Worm (Caenorhabditis elegans) whole organism, L2 larva: Measurements from ENCODE around the gene C17G10.13.

Experiments used
- C34F6.9 ChIP-seq: fragments of 150-350 bp; optimal IDR thresholded peaks from 2 replicates; lab custom pipeline; 2014; ENCODE audit warnings: missing biosample characterization, missing genetic modification characterization
- F13H6.1 ChIP-seq: sonication (generic microtip); optimal IDR thresholded peaks from 2 replicates; lab custom pipeline; 2016; ENCODE audit warnings: missing genetic modification characterization, missing compliant biosample characterization
- R02D3.7 ChIP-seq: fragments of 150-350 bp; optimal IDR thresholded peaks from 2 replicates; lab custom pipeline; 2014; ENCODE audit warnings: missing biosample characterization, missing genetic modification characterization
- Y55F3AM.14 ChIP-seq: fragments of 200-800 bp; sonication (Bioruptor generic); optimal IDR thresholded peaks from 2 replicates; lab custom pipeline; 2018; ENCODE audit warnings: mild to moderate bottlenecking, missing genetic modification characterization, missing compliant biosample characterization
- ZK546.5 ChIP-seq: sonication (generic microtip); optimal IDR thresholded peaks from 2 replicates; lab custom pipeline; 2017; ENCODE audit warnings: missing biosample characterization, missing genetic modification characterization
- alr-1 ChIP-seq: fragments of 150-350 bp; optimal IDR thresholded peaks from 2 replicates; lab custom pipeline; 2014; ENCODE audit warnings: missing biosample characterization, missing genetic modification characterization
- aly-2 ChIP-seq: fragments of 150-350 bp; optimal IDR thresholded peaks from 2 replicates; lab custom pipeline; 2014; ENCODE audit warnings: missing biosample characterization, missing genetic modification characterization
- ama-1 ChIP-seq: fragments of 150-350 bp; optimal IDR thresholded peaks from 2 replicates; lab custom pipeline; 2018; ENCODE audit warnings: inconsistent platforms
- blmp-1 ChIP-seq: sonication (generic microtip); optimal IDR thresholded peaks from 2 replicates; lab custom pipeline; 2017; ENCODE audit warnings: missing genetic modification characterization, mild to moderate bottlenecking, missing compliant biosample characterization, antibody characterized with exemption, moderate library complexity; ENCODE audit not compliant: insufficient read depth
- ceh-16 ChIP-seq: fragments of 150-350 bp; optimal IDR thresholded peaks from 2 replicates; lab custom pipeline; 2014; ENCODE audit warnings: missing biosample characterization, missing genetic modification characterization
- ceh-82 ChIP-seq: fragments of 150-350 bp; optimal IDR thresholded peaks from 2 replicates; lab custom pipeline; 2014; ENCODE audit warnings: missing biosample characterization, missing genetic modification characterization
- crh-2 ChIP-seq: sonication (generic microtip); optimal IDR thresholded peaks from 2 replicates; lab custom pipeline; 2017; ENCODE audit warnings: missing biosample characterization, missing genetic modification characterization
- dmd-4 ChIP-seq: sonication (generic microtip); optimal IDR thresholded peaks from 2 replicates; lab custom pipeline; 2017; ENCODE audit warnings: missing biosample characterization, missing genetic modification characterization
- elt-1 ChIP-seq: fragments of 150-350 bp; optimal IDR thresholded peaks from 2 replicates; lab custom pipeline; 2014; ENCODE audit warnings: missing biosample characterization, missing genetic modification characterization
- elt-3 ChIP-seq: sonication (generic microtip); optimal IDR thresholded peaks from 2 replicates; lab custom pipeline; 2017; ENCODE audit warnings: missing biosample characterization, missing genetic modification characterization
- fos-1 ChIP-seq: fragments of 150-350 bp; optimal IDR thresholded peaks from 2 replicates; lab custom pipeline; 2014; ENCODE audit warnings: missing biosample characterization, missing genetic modification characterization
- gmeb-1 ChIP-seq: fragments of 150-350 bp; optimal IDR thresholded peaks from 2 replicates; lab custom pipeline; 2014; ENCODE audit warnings: missing biosample characterization, missing genetic modification characterization
- lin-11 ChIP-seq: fragments of 150-350 bp; sonication (generic microtip); optimal IDR thresholded peaks from 2 replicates; lab custom pipeline; 2014; ENCODE audit warnings: missing biosample characterization, missing genetic modification characterization, inconsistent platforms, mixed read lengths
- lin-13 ChIP-seq: fragments of 150-350 bp; optimal IDR thresholded peaks from 2 replicates; lab custom pipeline; 2014; ENCODE audit warnings: missing biosample characterization, missing genetic modification reagents, missing genetic modification characterization
- lin-39 ChIP-seq: fragments of 150-350 bp; optimal IDR thresholded peaks from 2 replicates; lab custom pipeline; 2014; ENCODE audit warnings: missing biosample characterization, missing genetic modification reagents, missing genetic modification characterization
- lsy-2 ChIP-seq, 2 experiments: fragments of 150-350 bp in 1 of 2; sonication (generic microtip) in 1 of 2; optimal IDR thresholded peaks; 2 replicates each; lab custom pipeline; 2014 to 2017; ENCODE audit warnings: missing biosample characterization in 2 of 2, missing genetic modification characterization in 2 of 2
- mab-5 ChIP-seq: fragments of 150-350 bp; optimal IDR thresholded peaks from 2 replicates; lab custom pipeline; 2014; ENCODE audit warnings: missing biosample characterization, missing genetic modification characterization
- mbf-1 ChIP-seq: sonication (generic microtip); optimal IDR thresholded peaks from 2 replicates; lab custom pipeline; 2017; ENCODE audit warnings: missing biosample characterization, missing genetic modification characterization
- mdl-1 ChIP-seq, 2 experiments: fragments of 150-350 bp in 1 of 2; sonication (generic microtip) in 1 of 2; optimal IDR thresholded peaks; 2 replicates each; lab custom pipeline; 2017; ENCODE audit warnings: missing biosample characterization in 2 of 2, missing genetic modification characterization in 2 of 2
- nhr-10 ChIP-seq: sonication (generic microtip); optimal IDR thresholded peaks from 2 replicates; lab custom pipeline; 2017; ENCODE audit warnings: missing biosample characterization, missing genetic modification characterization
- nhr-11 ChIP-seq: fragments of 150-350 bp; optimal IDR thresholded peaks from 2 replicates; lab custom pipeline; 2014; ENCODE audit warnings: missing biosample characterization, missing genetic modification characterization
- nhr-12 ChIP-seq: fragments of 150-350 bp; optimal IDR thresholded peaks from 2 replicates; lab custom pipeline; 2014; ENCODE audit warnings: missing biosample characterization, missing genetic modification characterization
- nhr-129 ChIP-seq: fragments of 150-350 bp; optimal IDR thresholded peaks from 2 replicates; lab custom pipeline; 2014; ENCODE audit warnings: missing biosample characterization, missing genetic modification characterization
- nhr-21 ChIP-seq: fragments of 150-350 bp; optimal IDR thresholded peaks from 2 replicates; lab custom pipeline; 2014; ENCODE audit warnings: missing biosample characterization, missing genetic modification characterization
- nhr-23 ChIP-seq: fragments of 150-350 bp; optimal IDR thresholded peaks from 2 replicates; lab custom pipeline; 2014; ENCODE audit warnings: missing biosample characterization, missing genetic modification reagents, missing genetic modification characterization
- nhr-237 ChIP-seq: fragments of 150-350 bp; optimal IDR thresholded peaks from 2 replicates; lab custom pipeline; 2014; ENCODE audit warnings: missing biosample characterization, missing genetic modification characterization
- nhr-25 ChIP-seq: fragments of 150-350 bp; sonication (generic microtip); optimal IDR thresholded peaks from 3 replicates; lab custom pipeline; 2014; ENCODE audit warnings: missing biosample characterization, missing genetic modification characterization
- nhr-6 ChIP-seq: fragments of 150-350 bp; optimal IDR thresholded peaks from 2 replicates; lab custom pipeline; 2014; ENCODE audit warnings: missing biosample characterization, missing genetic modification characterization
- nhr-77 ChIP-seq: fragments of 150-350 bp; optimal IDR thresholded peaks from 2 replicates; lab custom pipeline; 2014; ENCODE audit warnings: missing biosample characterization, missing genetic modification characterization
- sem-4 ChIP-seq: fragments of 150-350 bp; optimal IDR thresholded peaks from 2 replicates; lab custom pipeline; 2014; ENCODE audit warnings: missing biosample characterization, missing genetic modification reagents, missing genetic modification characterization
- skn-1 ChIP-seq: sonication (generic microtip); optimal IDR thresholded peaks from 2 replicates; lab custom pipeline; 2017; ENCODE audit warnings: missing biosample characterization, missing genetic modification characterization
- sma-3 ChIP-seq: sonication (generic microtip); optimal IDR thresholded peaks from 2 replicates; lab custom pipeline; 2016; ENCODE audit warnings: missing genetic modification reagents, missing genetic modification characterization, missing compliant biosample characterization
- sma-9 ChIP-seq, 2 experiments: fragments of 150-350 bp in 1 of 2; sonication (generic microtip) in 1 of 2; optimal IDR thresholded peaks; 2 replicates each; lab custom pipeline; 2014 to 2016; ENCODE audit warnings: missing genetic modification characterization in 2 of 2, mild to moderate bottlenecking in 1 of 2, missing biosample characterization in 1 of 2, missing compliant biosample characterization in 1 of 2, missing genetic modification reagents in 1 of 2, moderate library complexity in 1 of 2
- snpc-4 ChIP-seq: fragments of 150-350 bp; optimal IDR thresholded peaks from 2 replicates; lab custom pipeline; 2014; ENCODE audit warnings: missing biosample characterization, missing genetic modification characterization
- unc-39 ChIP-seq: fragments of 150-350 bp; optimal IDR thresholded peaks from 2 replicates; lab custom pipeline; 2014; ENCODE audit warnings: missing biosample characterization, missing genetic modification characterization
- unc-62 ChIP-seq: fragments of 150-350 bp; optimal IDR thresholded peaks from 2 replicates; lab custom pipeline; 2014; ENCODE audit warnings: missing biosample characterization, missing genetic modification reagents, missing genetic modification characterization
- ztf-1 ChIP-seq: fragments of 200-800 bp; sonication (Bioruptor generic); conservative IDR thresholded peaks from 2 replicates; pipeline ENCODE4 v1.3.6; 2022; ENCODE audit warnings: missing genetic modification characterization, missing compliant biosample characterization
- ztf-11 ChIP-seq: sonication (generic microtip); optimal IDR thresholded peaks from 2 replicates; lab custom pipeline; 2017; ENCODE audit warnings: missing biosample characterization, missing genetic modification characterization
- ztf-4 ChIP-seq: fragments of 150-350 bp; optimal IDR thresholded peaks from 2 replicates; lab custom pipeline; 2014; ENCODE audit warnings: missing biosample characterization, missing genetic modification characterization

C17G10.13 gene

DNA sequence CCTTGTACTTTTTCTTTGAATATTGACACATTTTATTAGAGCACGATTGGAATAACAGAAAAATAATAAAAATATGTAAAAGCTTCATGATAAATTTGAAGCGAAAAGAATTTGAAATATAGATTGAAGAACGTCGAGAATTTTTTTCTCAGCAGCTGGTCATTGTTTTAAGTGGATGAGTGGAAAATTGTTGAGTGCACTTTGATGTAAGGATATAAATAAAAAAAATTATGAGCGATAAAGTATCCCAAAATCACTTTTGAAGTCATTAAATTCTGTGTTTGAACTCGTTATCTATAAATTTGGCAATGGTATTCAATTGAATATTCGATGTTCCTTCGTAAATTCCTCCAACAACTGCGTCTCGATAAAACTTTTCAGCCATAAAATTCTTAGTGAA lies 44.8 kb downstream of the C17G10.13 start, which contains the start of gene ins-13:
TSS of gene ins-13 (minus strand) at position 101 of the 400 bp plus-strand sequence.
- no peak for TF ChIP-seq dmd-4 (tag; lab: Kevin White, UChicago)
- no peak for TF ChIP-seq F13H6.1 (tag; lab: Kevin White, UChicago)
- no peak for TF ChIP-seq nhr-10 (tag; lab: Kevin White, UChicago)
- TF ChIP-seq ZK546.5 (tag; lab: Kevin White, UChicago) = no peak
- TF ChIP-seq nhr-23 (tag; lab: Kevin White, UChicago) = no peak
- TF ChIP-seq unc-62 = no peak
- no peak for TF ChIP-seq ama-1
- no peak for TF ChIP-seq ztf-1 (GFP tag; lab: Robert Waterston, UW)
- no peak for TF ChIP-seq elt-3
- no peak for TF ChIP-seq blmp-1 (tag; lab: Kevin White, UChicago)
- TF ChIP-seq nhr-25 (tag; lab: Kevin White, UChicago) = no peak
- no peak for TF ChIP-seq mab-5 (tag; lab: Kevin White, UChicago)
- no peak for TF ChIP-seq mbf-1 (tag; lab: Kevin White, UChicago)
- no peak for TF ChIP-seq ztf-4 (tag; lab: Kevin White, UChicago)

DNA sequence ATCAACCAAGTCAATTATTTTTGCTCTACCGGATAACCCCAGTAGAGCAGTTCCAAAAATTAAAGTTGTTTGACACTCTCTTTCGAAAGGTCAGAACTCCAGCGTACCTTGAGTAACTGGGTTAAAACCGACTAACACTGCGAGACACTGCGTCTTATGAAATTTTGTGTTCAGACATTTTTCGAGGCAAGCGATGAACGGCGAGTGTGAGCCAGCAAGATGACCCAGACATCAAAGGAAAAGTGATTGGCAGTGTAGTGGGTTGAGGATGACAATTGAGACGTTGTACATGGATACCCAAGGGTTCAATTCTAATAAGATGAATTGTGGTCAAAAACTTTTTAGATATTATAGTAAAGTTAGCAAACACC lies 45.5 kb downstream of the C17G10.13 start:
- TF ChIP-seq lsy-2 (tag; optimal IDR thresholded peaks at IDR 0.05; lab: Kevin White, UChicago) = peak in 1 of 2 experiments; percentile 73
- TF ChIP-seq C34F6.9 (tag; lab: Kevin White, UChicago) = no peak
- TF ChIP-seq nhr-25 (tag; lab: Kevin White, UChicago) = no peak
- TF ChIP-seq snpc-4 = peak; percentile 98
- TF ChIP-seq nhr-129 (tag; lab: Kevin White, UChicago) = peak; percentile 89
- peak; percentile 16 for TF ChIP-seq nhr-6 (tag; lab: Kevin White, UChicago)
- no peak for TF ChIP-seq R02D3.7 (tag; lab: Kevin White, UChicago)
- TF ChIP-seq alr-1 (tag; lab: Kevin White, UChicago) = no peak
- no peak for TF ChIP-seq nhr-12
- TF ChIP-seq ztf-4 (tag; lab: Kevin White, UChicago) = no peak
- no peak for TF ChIP-seq Y55F3AM.14 (GFP tag; lab: Kevin White, UChicago)
- TF ChIP-seq ama-1 = peak; percentile 93
- peak; percentile 6 for TF ChIP-seq nhr-77
- peak; percentile 27 for TF ChIP-seq lin-13
- TF ChIP-seq gmeb-1 = peak; percentile 66
- TF ChIP-seq crh-2 (tag; lab: Kevin White, UChicago) = peak; percentile 60
- peak; percentile 66 for TF ChIP-seq sma-3 (GFP tag; lab: Kevin White, UChicago)
- no peak for TF ChIP-seq mbf-1 (tag; lab: Kevin White, UChicago)
- TF ChIP-seq fos-1 = peak; percentile 11
- TF ChIP-seq skn-1 (tag; lab: Kevin White, UChicago) = no peak
- TF ChIP-seq sma-9 (GFP tag; optimal IDR thresholded peaks at IDR 0.05; lab: Kevin White, UChicago) = peak; percentile 76
- no peak for TF ChIP-seq sma-9 (tag; optimal IDR thresholded peaks at IDR 0.05; lab: Kevin White, UChicago)
- peak; percentile 15 for TF ChIP-seq nhr-10 (tag; lab: Kevin White, UChicago)
- peak; percentile 85 for TF ChIP-seq nhr-21 (tag; lab: Kevin White, UChicago)

DNA sequence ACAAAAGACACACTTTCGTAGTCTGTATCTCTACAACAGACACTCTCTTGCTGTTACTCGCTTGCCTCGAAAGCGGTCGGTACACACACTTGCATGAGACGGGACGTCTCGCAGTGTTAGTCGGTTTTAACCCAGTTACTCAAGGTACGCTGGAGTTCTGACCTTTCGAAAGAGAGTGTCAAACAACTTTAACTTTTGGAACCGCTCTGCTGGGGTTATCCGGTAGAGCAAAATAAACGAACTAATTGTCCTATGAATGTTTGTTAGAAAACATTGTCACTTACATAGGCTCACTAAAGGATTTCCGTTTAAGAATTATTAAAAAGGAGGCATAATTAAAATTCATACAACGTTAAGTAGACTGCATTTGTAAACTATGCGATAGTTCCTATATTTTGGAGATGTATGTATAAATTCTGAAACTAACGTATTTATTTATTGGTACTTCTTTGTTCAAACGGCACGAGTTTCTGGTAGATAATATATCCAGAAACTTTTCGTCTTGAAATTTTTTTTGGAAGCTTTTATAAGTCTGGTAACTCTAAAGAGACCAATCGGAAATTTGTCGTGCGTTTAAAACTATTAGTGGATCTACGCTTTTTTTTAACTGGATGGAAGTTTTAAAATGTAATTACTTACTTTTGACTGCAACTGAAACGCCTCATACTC lies 46.0 kb downstream of the C17G10.13 start:
- peak; percentile 98 for TF ChIP-seq sem-4 (tag; lab: Kevin White, UChicago)
- TF ChIP-seq skn-1 (tag; lab: Kevin White, UChicago) = peak; percentile 92
- TF ChIP-seq ceh-16 = peak; percentile 93
- TF ChIP-seq elt-1 (tag; lab: Kevin White, UChicago) = no peak
- TF ChIP-seq lin-11 (tag; lab: Kevin White, UChicago) = peak; percentile 98
- TF ChIP-seq unc-62 = peak; percentile 86
- peak; percentile 62 for TF ChIP-seq ztf-11 (tag; lab: Kevin White, UChicago)
- TF ChIP-seq lin-39 = peak; percentile 91
- no peak for TF ChIP-seq nhr-23 (tag; lab: Kevin White, UChicago)
- peak; percentile 98 for TF ChIP-seq sma-3 (GFP tag; lab: Kevin White, UChicago)
- peak; percentile 87 for TF ChIP-seq ceh-82 (tag; lab: Kevin White, UChicago)
- peak; percentile 97 for TF ChIP-seq nhr-25 (tag; lab: Kevin White, UChicago)
- peak; percentile 100 for TF ChIP-seq ama-1
- peak; percentile 95 for TF ChIP-seq Y55F3AM.14 (GFP tag; lab: Kevin White, UChicago)
- peak; percentile 88 to 92 for TF ChIP-seq mdl-1 (tag; optimal IDR thresholded peaks at IDR 0.05; lab: Kevin White, UChicago)
- TF ChIP-seq aly-2 = peak; percentile 100
- peak; percentile 96 for TF ChIP-seq mab-5 (tag; lab: Kevin White, UChicago)
- TF ChIP-seq R02D3.7 (tag; lab: Kevin White, UChicago) = peak; percentile 80
- peak; percentile 98 for TF ChIP-seq lin-13
- TF ChIP-seq nhr-10 (tag; lab: Kevin White, UChicago) = peak; percentile 95
- peak; percentile 74 for TF ChIP-seq nhr-12
- no peak for TF ChIP-seq elt-3
- peak; percentile 88 for TF ChIP-seq nhr-237
- peak; percentile 99 for TF ChIP-seq nhr-21 (tag; lab: Kevin White, UChicago)
- TF ChIP-seq ZK546.5 (tag; lab: Kevin White, UChicago) = peak; percentile 58
- peak; percentile 94 to 97 for TF ChIP-seq lsy-2 (tag; optimal IDR thresholded peaks at IDR 0.05; lab: Kevin White, UChicago)
- TF ChIP-seq mbf-1 (tag; lab: Kevin White, UChicago) = peak; percentile 61
- TF ChIP-seq F13H6.1 (tag; lab: Kevin White, UChicago) = peak; percentile 98
- TF ChIP-seq nhr-129 (tag; lab: Kevin White, UChicago) = peak; percentile 99
- peak; percentile 99 for TF ChIP-seq crh-2 (tag; lab: Kevin White, UChicago)
- peak; percentile 71 for TF ChIP-seq dmd-4 (tag; lab: Kevin White, UChicago)
- peak; percentile 76 for TF ChIP-seq unc-39
- no peak for TF ChIP-seq alr-1 (tag; lab: Kevin White, UChicago)
- peak; percentile 81 for TF ChIP-seq nhr-11
- no peak for TF ChIP-seq ztf-1 (GFP tag; lab: Robert Waterston, UW)
- peak; percentile 98 for TF ChIP-seq nhr-6 (tag; lab: Kevin White, UChicago)
